Fruit fly (Drosophila melanogaster) whole organism, wandering third instar larva: Measurements from ENCODE around the gene CG8526.

Source experiments
- Abd-B ChIP-seq: fragments of >200 bp; optimal IDR thresholded peaks from 2 replicates; lab custom pipeline; 2017; ENCODE audit warnings: missing biosample characterization, missing genetic modification characterization
- Hr78 ChIP-seq: fragments of >200 bp; optimal IDR thresholded peaks from 2 replicates; lab custom pipeline; 2017; ENCODE audit warnings: missing biosample characterization, missing genetic modification characterization
- Jra ChIP-seq: sonication (Bioruptor generic); optimal IDR thresholded peaks from 2 replicates; lab custom pipeline; 2016; ENCODE audit warnings: missing biosample characterization, missing genetic modification characterization
- Myc ChIP-seq: fragments of >200 bp; optimal IDR thresholded peaks from 2 replicates; lab custom pipeline; 2017
- OdsH ChIP-seq: fragments of 200-800 bp; sonication (Bioruptor generic); optimal IDR thresholded peaks from 2 replicates; lab custom pipeline; 2016; ENCODE audit warnings: missing biosample characterization, mild to moderate bottlenecking, missing genetic modification characterization
- Rel ChIP-seq, 2 experiments: fragments of 200-800 bp; sonication (Bioruptor generic) in 1 of 2; optimal IDR thresholded peaks; 2 replicates in 1 of 2; 3 replicates in 1 of 2; lab custom pipeline; 2016 to 2019; ENCODE audit warnings: mild to moderate bottlenecking in 2 of 2, missing biosample characterization in 2 of 2, missing genetic modification characterization in 2 of 2, moderate library complexity in 1 of 2
- br ChIP-seq: fragments of 200-800 bp; sonication (Bioruptor generic); optimal IDR thresholded peaks from 2 replicates; lab custom pipeline; 2016; ENCODE audit warnings: missing biosample characterization, missing genetic modification characterization
- ey ChIP-seq: fragments of 200-800 bp; sonication (Bioruptor generic); optimal IDR thresholded peaks from 2 replicates; lab custom pipeline; 2016; ENCODE audit warnings: missing biosample characterization, missing genetic modification characterization
- lola ChIP-seq: fragments of >200 bp; optimal IDR thresholded peaks from 2 replicates; lab custom pipeline; 2017; ENCODE audit warnings: missing biosample characterization, missing genetic modification characterization
- pan ChIP-seq: fragments of >200 bp; optimal IDR thresholded peaks from 2 replicates; lab custom pipeline; 2017
- psq ChIP-seq: fragments of 200-800 bp; sonication (Bioruptor generic); optimal IDR thresholded peaks from 3 replicates; lab custom pipeline; 2017; ENCODE audit warnings: missing biosample characterization, mild to moderate bottlenecking, missing genetic modification characterization, moderate library complexity
- sage ChIP-seq: fragments of 200-800 bp; sonication (Bioruptor generic); optimal IDR thresholded peaks from 2 replicates; lab custom pipeline; 2016; ENCODE audit warnings: missing biosample characterization, mild to moderate bottlenecking, missing genetic modification characterization

- TF ChIP-seq Abd-B (no peak), br (GFP tag; lab: Kevin White, UChicago) (no peak), psq (GFP tag; lab: Kevin White, UChicago) (no peak), Myc (lab: Kevin White, UChicago) (peak; percentile 8), Jra (GFP tag; lab: Kevin White, UChicago) (no peak), pan (no peak), sage (GFP tag; lab: Kevin White, UChicago) (no peak), lola (no peak), ey (GFP tag; lab: Kevin White, UChicago) (no peak), Hr78 (GFP tag; lab: Kevin White, UChicago) (no peak), OdsH (GFP tag; lab: Kevin White, UChicago) (no peak), Rel (GFP tag; optimal IDR thresholded peaks at IDR 0.05; lab: Kevin White, UChicago) (no peak), Rel (tag; optimal IDR thresholded peaks at IDR 0.05; lab: Kevin White, UChicago) (no peak)
These were observed 44.9 kb upstream of the CG8526 start, which contains the start of the genes Alg12 and Rpt3R for dm6 chr3R:9756187-9756586.
